Worm (Caenorhabditis elegans) whole organism, L4 larva: ENCODE data around the gene pmt-1.
A peak's percentile ranks its signal among the peaks of the same experiment; 100 is the strongest.

ENCODE experiments used
- F44E2.7 ChIP-seq: fragments of 200-800 bp; sonication (Bioruptor generic); IDR thresholded peaks from 2 replicates; pipeline ENCODE4 v2.1.2; 2022; ENCODE audit warnings: missing genetic modification characterization, missing compliant biosample characterization
- F49E8.2 ChIP-seq: sonication (generic microtip); optimal IDR thresholded peaks from 2 replicates; lab custom pipeline; 2016; ENCODE audit warnings: missing compliant biosample characterization, mild to moderate bottlenecking, missing genetic modification characterization, borderline replicate concordance
- R02D3.7 ChIP-seq: fragments of 150-350 bp; sonication (generic microtip); optimal IDR thresholded peaks from 3 replicates; lab custom pipeline; 2014; ENCODE audit warnings: missing biosample characterization, missing genetic modification characterization
- T20F7.1 ChIP-seq: fragments of 200-800 bp; sonication (Bioruptor generic); optimal IDR thresholded peaks from 2 replicates; lab custom pipeline; 2018; ENCODE audit warnings: mild to moderate bottlenecking, missing genetic modification characterization, missing compliant biosample characterization
- T26A8.4 ChIP-seq: fragments of 200-800 bp; sonication (Bioruptor generic); IDR thresholded peaks from 2 replicates; pipeline ENCODE4 v1.3.6; 2022; ENCODE audit warnings: missing genetic modification characterization, missing compliant biosample characterization
- Y105C5A.15 ChIP-seq: fragments of 200-800 bp; sonication (Bioruptor generic); IDR thresholded peaks from 2 replicates; pipeline ENCODE4 v1.3.6; 2022; ENCODE audit warnings: missing genetic modification characterization, missing compliant biosample characterization
- ZK337.2 ChIP-seq: fragments of 200-800 bp; sonication (Bioruptor generic); IDR thresholded peaks from 2 replicates; pipeline ENCODE4 v1.3.6; 2022; ENCODE audit warnings: missing genetic modification reagents, missing genetic modification characterization, missing compliant biosample characterization
- ama-1 ChIP-seq: fragments of 150-350 bp; optimal IDR thresholded peaks from 2 replicates; lab custom pipeline; 2014; ENCODE audit warnings: inconsistent platforms, mixed read lengths
- arid-1 ChIP-seq: fragments of 200-800 bp; sonication (Bioruptor generic); conservative IDR thresholded peaks from 2 replicates; pipeline ENCODE4 v1.3.6; 2022; ENCODE audit warnings: missing genetic modification reagents, missing genetic modification characterization, missing compliant biosample characterization
- attf-4 ChIP-seq: sonication (generic microtip); optimal IDR thresholded peaks from 3 replicates; lab custom pipeline; 2017; ENCODE audit warnings: missing biosample characterization, missing genetic modification characterization
- ceh-20 ChIP-seq: fragments of 200-800 bp; sonication (Bioruptor generic); IDR thresholded peaks from 2 replicates; pipeline ENCODE4 v1.3.6; 2022; ENCODE audit warnings: missing genetic modification reagents, missing genetic modification characterization, missing compliant biosample characterization
- ceh-82 ChIP-seq: sonication (generic microtip); optimal IDR thresholded peaks from 2 replicates; lab custom pipeline; 2017; ENCODE audit warnings: missing biosample characterization, missing genetic modification characterization
- daf-16 ChIP-seq, 3 experiments: sonication (generic microtip); optimal IDR thresholded peaks; 2 replicates each; lab custom pipeline; 2016 to 2017; ENCODE audit warnings: missing genetic modification characterization in 3 of 3, missing genetic modification reagents in 3 of 3, mild to moderate bottlenecking in 2 of 3, missing compliant biosample characterization in 2 of 3, missing biosample characterization in 1 of 3, moderate library complexity in 1 of 3
- dmd-6 ChIP-seq: fragments of 200-800 bp; sonication (Bioruptor generic); IDR thresholded peaks from 2 replicates; pipeline ENCODE4 v1.3.6; 2022; ENCODE audit warnings: missing genetic modification reagents, missing genetic modification characterization, missing compliant biosample characterization
- dmd-9 ChIP-seq: fragments of 200-800 bp; sonication (Bioruptor generic); IDR thresholded peaks from 2 replicates; pipeline ENCODE4 v1.3.6; 2022; ENCODE audit warnings: missing genetic modification reagents, missing genetic modification characterization, missing compliant biosample characterization
- dve-1 ChIP-seq: sonication (generic microtip); optimal IDR thresholded peaks from 2 replicates; lab custom pipeline; 2017; ENCODE audit warnings: antibody characterized with exemption, mild to moderate bottlenecking, missing genetic modification characterization, missing compliant biosample characterization; ENCODE audit not compliant: insufficient read depth
- egl-43 ChIP-seq: fragments of 200-800 bp; sonication (Bioruptor generic); IDR thresholded peaks from 2 replicates; pipeline ENCODE4 v1.3.6; 2022; ENCODE audit warnings: missing genetic modification reagents, missing genetic modification characterization, missing compliant biosample characterization
- fos-1 ChIP-seq: fragments of 150-350 bp; optimal IDR thresholded peaks from 2 replicates; lab custom pipeline; 2014; ENCODE audit warnings: missing biosample characterization, missing genetic modification characterization
- hif-1 ChIP-seq, 2 experiments: sonication (generic microtip); optimal IDR thresholded peaks; 2 replicates each; lab custom pipeline; 2016 to 2017; ENCODE audit warnings: missing compliant biosample characterization in 2 of 2, missing genetic modification characterization in 2 of 2, missing genetic modification reagents in 2 of 2, missing genotype in 2 of 2, mild to moderate bottlenecking in 1 of 2
- hlh-11 ChIP-seq: fragments of 200-800 bp; sonication (Bioruptor generic); optimal IDR thresholded peaks from 2 replicates; lab custom pipeline; 2018; ENCODE audit warnings: mild to moderate bottlenecking, missing genetic modification characterization, missing compliant biosample characterization
- hmg-1.1 ChIP-seq: fragments of 200-800 bp; sonication (Bioruptor generic); IDR thresholded peaks from 2 replicates; pipeline ENCODE4 v1.3.6; 2022; ENCODE audit warnings: missing genetic modification reagents, missing genetic modification characterization, missing compliant biosample characterization
- jun-1 ChIP-seq: fragments of 150-350 bp; optimal IDR thresholded peaks from 2 replicates; lab custom pipeline; 2014; ENCODE audit warnings: missing biosample characterization, missing genetic modification reagents, missing genetic modification characterization
- lim-7 ChIP-seq: fragments of 200-800 bp; sonication (Bioruptor generic); IDR thresholded peaks from 2 replicates; pipeline ENCODE4 v1.3.6; 2022; ENCODE audit warnings: missing genetic modification characterization, missing compliant biosample characterization
- lin-1 ChIP-seq: fragments of 200-800 bp; sonication (Bioruptor generic); IDR thresholded peaks from 2 replicates; pipeline ENCODE4 v1.3.6; 2022; ENCODE audit warnings: missing genetic modification reagents, missing genetic modification characterization, missing compliant biosample characterization
- lin-39 ChIP-seq: fragments of 150-350 bp; optimal IDR thresholded peaks from 2 replicates; lab custom pipeline; 2014; ENCODE audit warnings: missing biosample characterization, missing genetic modification reagents, missing genetic modification characterization
- lir-3 ChIP-seq: sonication (generic microtip); optimal IDR thresholded peaks from 2 replicates; lab custom pipeline; 2016; ENCODE audit warnings: mild to moderate bottlenecking, missing genetic modification characterization, missing compliant biosample characterization
- lsy-2 ChIP-seq, 2 experiments: fragments of 150-350 bp in 1 of 2; sonication (generic microtip) in 1 of 2; optimal IDR thresholded peaks; 2 replicates each; lab custom pipeline; 2014 to 2017; ENCODE audit warnings: missing biosample characterization in 2 of 2, missing genetic modification characterization in 2 of 2
- madf-9 ChIP-seq: fragments of 200-800 bp; sonication (Bioruptor generic); conservative IDR thresholded peaks from 2 replicates; pipeline ENCODE4 v1.3.6; 2022; ENCODE audit warnings: missing genetic modification reagents, missing genetic modification characterization, missing compliant biosample characterization
- mdl-1 ChIP-seq, 2 experiments: fragments of 150-350 bp in 1 of 2; sonication (generic microtip) in 1 of 2; optimal IDR thresholded peaks; 2 replicates each; lab custom pipeline; 2014 to 2017; ENCODE audit warnings: missing biosample characterization in 2 of 2, missing genetic modification characterization in 2 of 2
- mep-1 ChIP-seq: fragments of 150-350 bp; sonication (generic microtip); optimal IDR thresholded peaks from 3 replicates; lab custom pipeline; 2014; ENCODE audit warnings: missing biosample characterization, missing genetic modification characterization
- mes-2 ChIP-seq: sonication (generic microtip); optimal IDR thresholded peaks from 2 replicates; lab custom pipeline; 2016; ENCODE audit warnings: missing genotype, mild to moderate bottlenecking, missing genetic modification characterization, missing compliant biosample characterization; ENCODE audit not compliant: poor library complexity, severe bottlenecking
- nhr-10 ChIP-seq: fragments of 150-350 bp; optimal IDR thresholded peaks from 2 replicates; lab custom pipeline; 2014; ENCODE audit warnings: missing biosample characterization, missing genetic modification characterization
- nhr-25 ChIP-seq: sonication (generic microtip); optimal IDR thresholded peaks from 2 replicates; lab custom pipeline; 2017; ENCODE audit warnings: missing genetic modification characterization, mild to moderate bottlenecking, missing compliant biosample characterization, antibody characterized with exemption, moderate library complexity, borderline replicate concordance; ENCODE audit not compliant: insufficient read depth
- nhr-48 ChIP-seq: sonication (generic microtip); optimal IDR thresholded peaks from 2 replicates; lab custom pipeline; 2016; ENCODE audit warnings: mild to moderate bottlenecking, missing genetic modification characterization, missing compliant biosample characterization
- nhr-77 ChIP-seq: fragments of 150-350 bp; optimal IDR thresholded peaks from 2 replicates; lab custom pipeline; 2014; ENCODE audit warnings: missing biosample characterization, missing genetic modification characterization
- rbr-2 ChIP-seq: sonication (generic microtip); optimal IDR thresholded peaks from 2 replicates; lab custom pipeline; 2016; ENCODE audit warnings: missing genotype, missing genetic modification characterization, missing compliant biosample characterization
- saeg-2 ChIP-seq: fragments of 200-800 bp; sonication (Bioruptor generic); IDR thresholded peaks from 2 replicates; pipeline ENCODE4 v1.3.6; 2022; ENCODE audit warnings: missing genetic modification reagents, missing genetic modification characterization, missing compliant biosample characterization
- skn-1 ChIP-seq: fragments of 150-350 bp; optimal IDR thresholded peaks from 2 replicates; lab custom pipeline; 2014; ENCODE audit warnings: missing biosample characterization, missing genetic modification characterization
- snpc-4 ChIP-seq: fragments of 150-350 bp; optimal IDR thresholded peaks from 2 replicates; lab custom pipeline; 2014; ENCODE audit warnings: missing biosample characterization, missing genetic modification characterization
- spr-1 ChIP-seq: sonication (generic microtip); optimal IDR thresholded peaks from 2 replicates; lab custom pipeline; 2016; ENCODE audit warnings: mild to moderate bottlenecking, missing genetic modification characterization, missing compliant biosample characterization
- spr-3 ChIP-seq: fragments of 200-800 bp; sonication (Bioruptor generic); optimal IDR thresholded peaks from 2 replicates; lab custom pipeline; 2018; ENCODE audit warnings: mild to moderate bottlenecking, missing genetic modification characterization, missing compliant biosample characterization
- tag-97 ChIP-seq: fragments of 200-800 bp; sonication (Bioruptor generic); IDR thresholded peaks from 2 replicates; pipeline ENCODE4 v1.3.6; 2022; ENCODE audit warnings: missing genetic modification characterization, missing compliant biosample characterization
- unc-62 ChIP-seq, 3 experiments: fragments of 150-350 bp in 1 of 3; sonication (generic microtip); optimal IDR thresholded peaks in 2 of 3; peaks in 1 of 3; 1 replicate in 1 of 3; 2 replicates in 2 of 3; lab custom pipeline; 2014 to 2017; ENCODE audit warnings: missing biosample characterization in 3 of 3, missing genetic modification characterization in 3 of 3, missing genetic modification reagents in 3 of 3, missing genotype in 1 of 3
- zag-1 ChIP-seq: fragments of 150-350 bp; optimal IDR thresholded peaks from 2 replicates; lab custom pipeline; 2014; ENCODE audit warnings: missing biosample characterization, missing genetic modification characterization
- zfp-2 ChIP-seq: sonication (generic microtip); optimal IDR thresholded peaks from 2 replicates; lab custom pipeline; 2016; ENCODE audit warnings: mild to moderate bottlenecking, missing genetic modification characterization, missing compliant biosample characterization
- zfp-3 ChIP-seq: fragments of 200-800 bp; sonication (Bioruptor generic); conservative IDR thresholded peaks from 2 replicates; pipeline ENCODE4 v1.3.6; 2022; ENCODE audit warnings: missing genetic modification reagents, missing genetic modification characterization, missing compliant biosample characterization
- zip-2 ChIP-seq: fragments of 150-350 bp; optimal IDR thresholded peaks from 2 replicates; lab custom pipeline; 2014; ENCODE audit warnings: missing biosample characterization, missing genetic modification characterization
- ztf-11 ChIP-seq: fragments of 150-350 bp; optimal IDR thresholded peaks from 2 replicates; lab custom pipeline; 2014; ENCODE audit warnings: missing biosample characterization, missing genetic modification characterization

pmt-1 gene

ce11 chrII:5277780-5278179, 4.5 kb downstream of the pmt-1 start:
- TF ChIP-seq zfp-3 (peak; percentile 82), F44E2.7 (GFP tag; lab: Robert Waterston, UW) (no peak), dve-1 (tag; lab: Kevin White, UChicago) (peak; percentile 25), nhr-25 (tag; lab: Kevin White, UChicago) (no peak), nhr-77 (tag; lab: Kevin White, UChicago) (peak; percentile 26), ama-1 (lab: Kevin White, UChicago) (peak; percentile 25)

DNA sequence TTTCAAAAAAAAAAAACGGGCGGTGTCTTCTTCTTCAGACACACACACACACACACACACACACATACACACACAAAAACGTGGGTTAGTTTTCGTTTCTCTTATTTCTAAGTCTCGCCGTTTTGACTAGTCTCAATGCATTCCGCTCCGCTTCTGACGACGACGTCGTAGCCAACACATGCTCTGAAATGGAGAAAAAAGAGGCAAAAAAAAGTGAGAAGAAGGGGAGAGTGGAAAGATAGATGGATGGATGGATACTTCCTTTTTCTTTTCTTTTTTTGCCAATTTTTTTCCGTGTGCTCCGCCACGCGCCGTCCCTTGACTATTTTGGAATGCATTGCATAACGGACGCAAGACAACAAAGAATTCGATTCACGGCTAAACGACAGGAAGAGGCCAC, 5.6 kb downstream of the pmt-1 start:
- TF ChIP-seq arid-1 (GFP tag; lab: Robert Waterston, UW) (no peak), R02D3.7 (tag; lab: Kevin White, UChicago) (no peak), lir-3 (tag; lab: Kevin White, UChicago) (no peak), skn-1 (no peak), lin-1 (GFP tag; lab: Robert Waterston, UW) (no peak), T26A8.4 (GFP tag; lab: Robert Waterston, UW) (no peak), nhr-48 (no peak), egl-43 (GFP tag; lab: Robert Waterston, UW) (no peak), zfp-2 (no peak), dmd-6 (no peak), mes-2 (tag; lab: Kevin White, UChicago) (no peak), spr-1 (tag; lab: Kevin White, UChicago) (no peak), hlh-11 (tag; lab: Kevin White, UChicago) (no peak), T20F7.1 (no peak), saeg-2 (GFP tag; lab: Robert Waterston, UW) (no peak), spr-3 (GFP tag; lab: Kevin White, UChicago) (no peak), F49E8.2 (tag; lab: Kevin White, UChicago) (no peak), madf-9 (no peak), nhr-10 (tag; lab: Kevin White, UChicago) (no peak), zfp-3 (no peak), hmg-1.1 (GFP tag; lab: Robert Waterston, UW) (peak; percentile 49; the same call in 1 of the 2 replicates), ceh-20 (GFP tag; lab: Robert Waterston, UW) (0 out of 2 replicates have a peak, but pooled peaks have one; percentile 39), lin-39 (tag; lab: Kevin White, UChicago) (no peak), tag-97 (GFP tag; lab: Robert Waterston, UW) (no peak), snpc-4 (tag; lab: Kevin White, UChicago) (no peak), lsy-2 (tag; optimal IDR thresholded peaks at IDR 0.05; lab: Kevin White, UChicago) (peak in 1 of 2 experiments; percentile 54), ztf-11 (tag; lab: Kevin White, UChicago) (no peak), rbr-2 (tag; lab: Kevin White, UChicago) (peak; percentile 51), ceh-82 (tag; lab: Kevin White, UChicago) (no peak), F44E2.7 (GFP tag; lab: Robert Waterston, UW) (no peak), fos-1 (tag; lab: Kevin White, UChicago) (no peak), lim-7 (GFP tag; lab: Robert Waterston, UW) (no peak), zip-2 (no peak), hif-1 (tag; optimal IDR thresholded peaks at IDR 0.05; lab: Kevin White, UChicago) (peak in 1 of 2 experiments; percentile 39), unc-62 (GFP tag; optimal IDR thresholded peaks at IDR 0.05 in 1 of 2; lab: Kevin White, UChicago) (peak in 1 of 2 experiments; percentile 98), unc-62 (tag; optimal IDR thresholded peaks at IDR 0.05; lab: Kevin White, UChicago) (peak; percentile 14), zag-1 (tag; lab: Kevin White, UChicago) (no peak), Y105C5A.15 (no peak), mdl-1 (tag; optimal IDR thresholded peaks at IDR 0.05; lab: Kevin White, UChicago) (peak in 1 of 2 experiments; percentile 67), nhr-77 (tag; lab: Kevin White, UChicago) (no peak), attf-4 (tag; lab: Kevin White, UChicago) (no peak), daf-16 (GFP tag; optimal IDR thresholded peaks at IDR 0.05; lab: Kevin White, UChicago) (no peak), daf-16 (tag; optimal IDR thresholded peaks at IDR 0.05; lab: Kevin White, UChicago) (no peak), dmd-9 (GFP tag; lab: Robert Waterston, UW) (no peak), mep-1 (tag; lab: Kevin White, UChicago) (peak; percentile 34), ZK337.2 (GFP tag; lab: Robert Waterston, UW) (no peak), nhr-25 (tag; lab: Kevin White, UChicago) (no peak), jun-1 (tag; lab: Kevin White, UChicago) (no peak)
